Worm (Caenorhabditis elegans): ENCODE results near the gene H04M03.12.

H04M03.12 gene

DNA sequence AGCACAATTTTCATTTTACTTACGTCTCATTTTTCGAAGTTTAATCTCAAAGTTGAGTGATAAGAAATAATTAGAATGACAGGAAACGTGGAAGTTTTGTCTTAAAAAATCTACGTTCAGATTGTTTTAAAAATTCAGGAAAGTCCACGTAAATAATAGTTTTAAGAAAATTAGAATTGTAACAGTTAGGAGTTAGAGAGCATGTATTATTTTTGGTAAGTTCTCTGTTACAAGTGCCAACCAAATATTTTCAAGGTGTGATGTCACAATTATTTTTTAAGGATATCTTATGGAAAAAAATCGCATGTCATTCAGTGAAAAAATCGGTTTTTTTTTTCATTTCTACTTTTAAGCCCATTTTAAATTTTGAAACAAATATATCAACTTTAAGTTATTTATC lies 18.7 kb downstream of the H04M03.12 start, which contains the start of gene H04M03.11:
Gene H04M03.11 (minus strand): TSS at position 101 of the 400 bp plus-strand sequence.
- no peak for TF ChIP-seq ztf-4 (tag; optimal IDR thresholded peaks at IDR 0.05)
- no peak for TF ChIP-seq lsy-2 (tag; optimal IDR thresholded peaks at IDR 0.05)

DNA sequence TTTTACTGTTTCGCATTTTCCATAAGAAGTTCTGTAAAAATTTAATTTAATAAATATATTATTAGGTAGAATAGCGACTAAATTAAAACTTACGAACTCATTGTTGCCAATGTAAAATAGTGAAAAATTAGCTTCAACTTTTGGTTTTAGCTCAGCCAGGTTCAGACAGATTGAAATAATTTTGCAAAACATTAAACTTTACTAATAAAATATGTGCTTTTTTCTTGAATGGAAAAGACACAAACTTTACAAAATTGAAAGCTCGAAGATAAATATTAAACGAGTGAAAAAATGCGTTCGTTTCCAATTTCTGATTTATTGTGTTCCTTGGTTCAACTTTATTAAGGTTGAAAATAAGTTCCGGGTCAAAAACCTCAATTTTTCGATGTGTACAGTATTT lies 23.3 kb downstream of the H04M03.12 start, which contains the start of gene srv-22:
Gene srv-22 (minus strand): TSS at position 101 of the 400 bp plus-strand sequence.
- TF ChIP-seq ama-1 (optimal IDR thresholded peaks at IDR 0.05) (no peak), R02D3.7 (tag; optimal IDR thresholded peaks at IDR 0.05) (no peak), nhr-10 (tag; optimal IDR thresholded peaks at IDR 0.05) (no peak), gmeb-1 (tag; optimal IDR thresholded peaks at IDR 0.05) (no peak), mdl-1 (tag; optimal IDR thresholded peaks at IDR 0.05) (no peak), skn-1 (tag; optimal IDR thresholded peaks at IDR 0.05) (no peak), nhr-129 (tag; optimal IDR thresholded peaks at IDR 0.05) (no peak), sem-4 (tag; optimal IDR thresholded peaks at IDR 0.05) (no peak), fos-1 (tag; optimal IDR thresholded peaks at IDR 0.05) (no peak)

ce11 chrIV:5877246-5877645 lies 25.9 kb downstream of the H04M03.12 start, which contains the start of gene srv-21:
Gene srv-21 (minus strand): TSS chrIV:5877346.
- TF ChIP-seq lsy-2 (tag; optimal IDR thresholded peaks at IDR 0.05) (no peak), sma-3 (GFP tag; optimal IDR thresholded peaks at IDR 0.05) (no peak), nhr-21 (tag; optimal IDR thresholded peaks at IDR 0.05) (no peak), mdl-1 (tag; optimal IDR thresholded peaks at IDR 0.05) (no peak), ceh-82 (tag; optimal IDR thresholded peaks at IDR 0.05) (no peak), ama-1 (optimal IDR thresholded peaks at IDR 0.05) (no peak), alr-1 (tag; optimal IDR thresholded peaks at IDR 0.05) (no peak), R02D3.7 (tag; optimal IDR thresholded peaks at IDR 0.05) (no peak), dmd-4 (tag; optimal IDR thresholded peaks at IDR 0.05) (no peak), sma-9 (GFP tag; optimal IDR thresholded peaks at IDR 0.05) (no peak), sma-9 (tag; optimal IDR thresholded peaks at IDR 0.05) (no peak)

ce11 chrIV:5873825-5874224 lies 29.3 kb downstream of the H04M03.12 start, which contains the start of gene srv-19:
Gene srv-19 (minus strand): TSS chrIV:5873925.
- TF ChIP-seq nhr-129 (tag; optimal IDR thresholded peaks at IDR 0.05): no peak
- TF ChIP-seq ceh-82 (tag; optimal IDR thresholded peaks at IDR 0.05): no peak

DNA sequence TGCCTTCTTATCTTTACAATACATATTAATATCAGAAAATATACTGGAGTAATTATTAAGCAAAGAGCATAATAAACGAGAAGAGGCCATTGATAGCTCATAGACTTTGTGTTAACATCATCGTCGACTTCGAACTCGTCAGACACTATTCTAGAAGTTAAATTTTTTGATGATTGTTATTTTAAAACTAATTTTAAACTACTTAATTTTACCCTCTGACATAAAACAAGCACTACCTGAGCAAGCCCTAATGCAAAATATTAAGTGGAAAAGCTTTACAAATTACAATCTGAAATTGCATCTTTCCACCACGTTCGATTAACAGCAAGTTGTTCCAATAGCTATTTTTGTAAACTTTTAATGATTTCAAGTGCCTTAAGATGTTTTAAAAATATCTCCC lies 33.1 kb downstream of the H04M03.12 start, which contains the start of gene srv-17:
Gene srv-17 (minus strand): TSS at position 101 of the 400 bp plus-strand sequence.
- no peak for TF ChIP-seq C34F6.9 (tag; optimal IDR thresholded peaks at IDR 0.05)

DNA sequence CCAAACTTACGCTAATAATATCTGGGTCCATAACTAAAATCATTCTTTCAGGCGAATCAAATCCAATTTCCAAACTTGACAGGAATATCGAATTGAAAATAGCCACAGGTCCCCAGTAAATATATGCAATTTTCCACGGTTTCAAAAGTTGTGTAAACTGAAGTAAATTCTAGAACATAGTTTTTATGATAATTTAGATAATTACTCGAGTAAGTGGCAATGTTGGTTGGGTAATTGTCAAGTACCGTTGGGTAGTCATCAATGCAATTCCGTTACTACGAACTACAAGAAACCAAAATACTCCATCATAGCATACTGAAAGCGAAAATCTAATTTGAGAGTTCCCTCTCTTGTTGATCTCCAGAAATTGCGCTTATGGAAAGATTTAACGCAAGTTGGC lies 33.8 kb downstream of the H04M03.12 start:
- TF ChIP-seq nhr-11 (tag; optimal IDR thresholded peaks at IDR 0.05): no peak
- TF ChIP-seq peb-1 (tag; optimal IDR thresholded peaks at IDR 0.05): no peak
- TF ChIP-seq nhr-23 (tag; optimal IDR thresholded peaks at IDR 0.05): no peak
- TF ChIP-seq aly-2 (tag; optimal IDR thresholded peaks at IDR 0.05): no peak
- no peak for TF ChIP-seq lin-11 (tag; optimal IDR thresholded peaks at IDR 0.05)
- no peak for TF ChIP-seq alr-1 (tag; optimal IDR thresholded peaks at IDR 0.05)
- TF ChIP-seq gmeb-1 (tag; optimal IDR thresholded peaks at IDR 0.05): no peak
- no peak for TF ChIP-seq ztf-11 (tag; optimal IDR thresholded peaks at IDR 0.05)
- no peak for TF ChIP-seq ceh-82 (tag; optimal IDR thresholded peaks at IDR 0.05)
- no peak for TF ChIP-seq Y55F3AM.14 (GFP tag; optimal IDR thresholded peaks at IDR 0.05)
- no peak for TF ChIP-seq blmp-1 (tag; optimal IDR thresholded peaks at IDR 0.05; ENCODE audit: insufficient read depth)
- no peak for TF ChIP-seq dmd-4 (tag; optimal IDR thresholded peaks at IDR 0.05)
- TF ChIP-seq sma-9 (GFP tag; optimal IDR thresholded peaks at IDR 0.05): no peak
- no peak for TF ChIP-seq sma-9 (tag; optimal IDR thresholded peaks at IDR 0.05)
- TF ChIP-seq sem-4 (tag; optimal IDR thresholded peaks at IDR 0.05): no peak
- TF ChIP-seq F13H6.1 (tag; optimal IDR thresholded peaks at IDR 0.05): no peak
- TF ChIP-seq nhr-237 (tag; optimal IDR thresholded peaks at IDR 0.05): no peak

DNA sequence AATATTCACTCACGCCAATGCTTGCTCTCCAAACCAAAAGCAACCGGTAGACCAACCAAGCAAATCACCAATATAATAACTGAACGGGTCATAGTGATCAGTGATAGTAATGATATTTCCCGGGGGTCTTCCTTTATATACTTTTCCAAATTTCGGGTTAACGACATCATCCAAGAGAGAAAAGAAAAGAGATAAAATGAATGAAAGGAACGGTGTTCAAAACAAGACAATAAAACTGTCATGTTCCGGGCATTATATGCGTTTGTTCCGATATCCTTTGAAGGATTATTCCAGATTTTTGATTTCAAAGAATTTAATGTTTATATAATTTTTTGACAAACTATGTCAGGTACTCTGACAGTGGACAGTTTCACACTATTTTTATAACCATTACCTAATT lies 36.0 kb downstream of the H04M03.12 start, which contains the start of gene C06E7.88:
Gene C06E7.88 (minus strand): TSS at position 101 of the 400 bp plus-strand sequence.
- no peak for TF ChIP-seq elt-3 (tag; optimal IDR thresholded peaks at IDR 0.05)

Data from whole organism, L2 larva.